Worm (Caenorhabditis elegans) whole organism, L1 larva: ENCODE measurements around the gene W10G6.1.

Source experiments
- C04F5.9 ChIP-seq: sonication (generic microtip); optimal IDR thresholded peaks from 2 replicates; lab custom pipeline; 2016; ENCODE audit warnings: missing genetic modification characterization, missing compliant biosample characterization
- aha-1 ChIP-seq: fragments of 150-350 bp; optimal IDR thresholded peaks from 2 replicates; lab custom pipeline; 2014; ENCODE audit warnings: missing biosample characterization, missing genetic modification characterization
- alr-1 ChIP-seq: fragments of 200-800 bp; sonication (Bioruptor generic); optimal IDR thresholded peaks from 2 replicates; lab custom pipeline; 2018; ENCODE audit warnings: borderline replicate concordance, mild to moderate bottlenecking, missing genetic modification characterization, missing compliant biosample characterization
- aly-2 ChIP-seq: fragments of 150-350 bp; optimal IDR thresholded peaks from 2 replicates; lab custom pipeline; 2014; ENCODE audit warnings: missing biosample characterization, missing genetic modification characterization
- ama-1 ChIP-seq: fragments of 150-350 bp; optimal IDR thresholded peaks from 2 replicates; lab custom pipeline; 2014
- blmp-1 ChIP-seq: fragments of 150-350 bp; optimal IDR thresholded peaks from 2 replicates; lab custom pipeline; 2014; ENCODE audit warnings: missing biosample characterization, missing genetic modification characterization
- ceh-63 ChIP-seq: fragments of 200-800 bp; sonication (Bioruptor generic); optimal IDR thresholded peaks from 2 replicates; lab custom pipeline; 2018; ENCODE audit warnings: mild to moderate bottlenecking, missing genetic modification characterization, missing compliant biosample characterization
- ceh-8 ChIP-seq: fragments of 200-800 bp; sonication (Bioruptor generic); optimal IDR thresholded peaks from 2 replicates; lab custom pipeline; 2018; ENCODE audit warnings: mild to moderate bottlenecking, missing genetic modification characterization, moderate library complexity, missing compliant biosample characterization
- ceh-88 ChIP-seq: fragments of 200-800 bp; sonication (Bioruptor generic); IDR thresholded peaks from 2 replicates; pipeline ENCODE4 v1.3.6; 2022; ENCODE audit warnings: missing genetic modification characterization, missing compliant biosample characterization
- ces-1 ChIP-seq: fragments of 150-350 bp; optimal IDR thresholded peaks from 2 replicates; lab custom pipeline; 2014; ENCODE audit warnings: missing biosample characterization, missing genetic modification reagents, missing genetic modification characterization
- dsc-1 ChIP-seq: sonication (generic microtip); optimal IDR thresholded peaks from 2 replicates; lab custom pipeline; 2016; ENCODE audit warnings: mild to moderate bottlenecking, missing genetic modification characterization, missing compliant biosample characterization
- efl-1 ChIP-seq, 4 experiments: fragments of 150-350 bp; optimal IDR thresholded peaks in 3 of 4; peaks in 1 of 4; 1 replicate in 1 of 4; 2 replicates in 3 of 4; lab custom pipeline; 2014; ENCODE audit warnings: missing biosample characterization in 2 of 4, missing genetic modification characterization in 2 of 4, missing genetic modification reagents in 2 of 4
- egl-13 ChIP-seq: sonication (generic microtip); optimal IDR thresholded peaks from 2 replicates; lab custom pipeline; 2016; ENCODE audit warnings: missing genotype, missing genetic modification reagents, missing genetic modification characterization, missing compliant biosample characterization
- egl-27 ChIP-seq, 2 experiments: fragments of 150-350 bp in 1 of 2; sonication (generic microtip); optimal IDR thresholded peaks; 3 replicates each; lab custom pipeline; 2017 to 2018; ENCODE audit warnings: missing biosample characterization in 2 of 2, missing genetic modification characterization in 2 of 2, missing genetic modification reagents in 2 of 2
- elt-2 ChIP-seq: sonication (generic microtip); optimal IDR thresholded peaks from 2 replicates; lab custom pipeline; 2016; ENCODE audit warnings: missing genetic modification characterization, mild to moderate bottlenecking, inconsistent platforms, missing compliant biosample characterization, missing genetic modification reagents
- elt-3 ChIP-seq, 6 experiments: fragments of 150-350 bp in 1 of 6; sonication (generic microtip); optimal IDR thresholded peaks; 2 replicates each; lab custom pipeline; 2017 to 2018; ENCODE audit warnings: missing biosample characterization in 6 of 6, missing genetic modification characterization in 6 of 6, inconsistent platforms in 1 of 6
- ets-5 ChIP-seq: fragments of 200-800 bp; sonication (Bioruptor generic); IDR thresholded peaks from 2 replicates; pipeline ENCODE4 v1.3.6; 2022; ENCODE audit warnings: missing genetic modification characterization, missing compliant biosample characterization
- fkh-8 ChIP-seq: sonication (generic microtip); optimal IDR thresholded peaks from 2 replicates; lab custom pipeline; 2016; ENCODE audit warnings: mild to moderate bottlenecking, missing genetic modification characterization, missing compliant biosample characterization
- fos-1 ChIP-seq: fragments of 150-350 bp; optimal IDR thresholded peaks from 2 replicates; lab custom pipeline; 2014; ENCODE audit warnings: missing biosample characterization, missing genetic modification characterization
- hlh-17 ChIP-seq: fragments of 200-800 bp; sonication (Bioruptor generic); optimal IDR thresholded peaks from 2 replicates; lab custom pipeline; 2018; ENCODE audit warnings: missing genetic modification characterization, mild to moderate bottlenecking, missing compliant biosample characterization, moderate library complexity, borderline replicate concordance
- irx-1 ChIP-seq: sonication (generic microtip); optimal IDR thresholded peaks from 2 replicates; lab custom pipeline; 2016; ENCODE audit warnings: missing genetic modification characterization, missing compliant biosample characterization
- lin-14 ChIP-seq: fragments of 200-800 bp; sonication (Bioruptor generic); optimal IDR thresholded peaks from 2 replicates; lab custom pipeline; 2018; ENCODE audit warnings: mild to moderate bottlenecking, missing genetic modification characterization, moderate library complexity, missing compliant biosample characterization
- lin-35 ChIP-seq, 2 experiments: fragments of 150-350 bp; optimal IDR thresholded peaks; 2 replicates each; lab custom pipeline; 2014; ENCODE audit warnings: missing biosample characterization in 2 of 2, missing genetic modification characterization in 2 of 2, missing genetic modification reagents in 2 of 2
- lin-39 ChIP-seq: fragments of 150-350 bp; optimal IDR thresholded peaks from 2 replicates; lab custom pipeline; 2014; ENCODE audit warnings: missing biosample characterization, missing genetic modification reagents, missing genetic modification characterization
- lir-3 ChIP-seq: sonication (generic microtip); optimal IDR thresholded peaks from 2 replicates; lab custom pipeline; 2016; ENCODE audit warnings: mild to moderate bottlenecking, missing genetic modification characterization, moderate library complexity, missing compliant biosample characterization; ENCODE audit not compliant: poor library complexity
- lsy-2 ChIP-seq, 2 experiments: fragments of 150-350 bp; optimal IDR thresholded peaks; 2 replicates each; lab custom pipeline; 2014; ENCODE audit warnings: missing biosample characterization in 2 of 2, missing genetic modification characterization in 2 of 2
- mab-9 ChIP-seq: fragments of 200-800 bp; sonication (Bioruptor generic); IDR thresholded peaks from 2 replicates; pipeline ENCODE4 v1.3.6; 2022; ENCODE audit warnings: missing genetic modification reagents, missing genetic modification characterization, missing compliant biosample characterization
- mdl-1 ChIP-seq, 2 experiments: fragments of 150-350 bp; optimal IDR thresholded peaks; 2 replicates each; lab custom pipeline; 2014 to 2017; ENCODE audit warnings: missing biosample characterization in 2 of 2, missing genetic modification characterization in 2 of 2, inconsistent platforms in 1 of 2
- mef-2 ChIP-seq: fragments of 150-350 bp; optimal IDR thresholded peaks from 2 replicates; lab custom pipeline; 2014; ENCODE audit warnings: missing biosample characterization, missing genetic modification characterization
- nhr-11 ChIP-seq: fragments of 150-350 bp; optimal IDR thresholded peaks from 2 replicates; lab custom pipeline; 2014; ENCODE audit warnings: missing biosample characterization, missing genetic modification characterization
- nhr-19 ChIP-seq: fragments of 200-800 bp; sonication (Bioruptor generic); conservative IDR thresholded peaks from 2 replicates; pipeline ENCODE4 v1.3.6; 2022; ENCODE audit warnings: missing genetic modification characterization, missing compliant biosample characterization
- nhr-20 ChIP-seq: sonication (generic microtip); optimal IDR thresholded peaks from 2 replicates; lab custom pipeline; 2016; ENCODE audit warnings: mild to moderate bottlenecking, missing genetic modification characterization, missing compliant biosample characterization
- nhr-28 ChIP-seq: fragments of 150-350 bp; optimal IDR thresholded peaks from 2 replicates; lab custom pipeline; 2014; ENCODE audit warnings: missing biosample characterization, missing genetic modification characterization
- nhr-76 ChIP-seq: sonication (generic microtip); optimal IDR thresholded peaks from 2 replicates; lab custom pipeline; 2017; ENCODE audit warnings: missing biosample characterization, missing genetic modification characterization
- nhr-77 ChIP-seq: fragments of 150-350 bp; optimal IDR thresholded peaks from 2 replicates; lab custom pipeline; 2014; ENCODE audit warnings: missing biosample characterization, missing genetic modification characterization
- pag-3 ChIP-seq: sonication (generic microtip); optimal IDR thresholded peaks from 2 replicates; lab custom pipeline; 2017; ENCODE audit warnings: missing genetic modification characterization, mild to moderate bottlenecking, missing compliant biosample characterization, antibody characterized with exemption, borderline replicate concordance; ENCODE audit not compliant: insufficient read depth
- pax-3 ChIP-seq: fragments of 200-800 bp; sonication (Bioruptor generic); optimal IDR thresholded peaks from 2 replicates; lab custom pipeline; 2018; ENCODE audit warnings: mild to moderate bottlenecking, missing genetic modification characterization, moderate library complexity, missing compliant biosample characterization
- pqm-1 ChIP-seq: sonication (generic microtip); optimal IDR thresholded peaks from 3 replicates; lab custom pipeline; 2017; ENCODE audit warnings: missing biosample characterization, missing genetic modification characterization
- rnt-1 ChIP-seq: sonication (generic microtip); optimal IDR thresholded peaks from 2 replicates; lab custom pipeline; 2016; ENCODE audit warnings: mild to moderate bottlenecking, missing genetic modification characterization, moderate library complexity, missing compliant biosample characterization
- skn-1 ChIP-seq: fragments of 150-350 bp; optimal IDR thresholded peaks from 2 replicates; lab custom pipeline; 2014; ENCODE audit warnings: missing biosample characterization, missing genetic modification characterization
- sox-4 ChIP-seq: sonication (generic microtip); optimal IDR thresholded peaks from 2 replicates; lab custom pipeline; 2016; ENCODE audit warnings: missing genetic modification characterization, missing compliant biosample characterization
- sup-37 ChIP-seq: fragments of 200-800 bp; sonication (Bioruptor generic); optimal IDR thresholded peaks from 2 replicates; lab custom pipeline; 2018; ENCODE audit warnings: mild to moderate bottlenecking, missing genetic modification characterization, missing compliant biosample characterization
- tbx-2 ChIP-seq: sonication (generic microtip); optimal IDR thresholded peaks from 2 replicates; lab custom pipeline; 2016; ENCODE audit warnings: missing genetic modification characterization, missing compliant biosample characterization
- unc-86 ChIP-seq: sonication (generic microtip); optimal IDR thresholded peaks from 2 replicates; lab custom pipeline; 2016; ENCODE audit warnings: missing genetic modification characterization, missing compliant biosample characterization
- unc-98 ChIP-seq: fragments of 200-800 bp; sonication (Bioruptor generic); IDR thresholded peaks from 2 replicates; pipeline ENCODE4 v1.3.6; 2022; ENCODE audit warnings: missing genetic modification characterization, missing compliant biosample characterization
- vab-15 ChIP-seq: sonication (generic microtip); optimal IDR thresholded peaks from 2 replicates; lab custom pipeline; 2017; ENCODE audit warnings: missing genotype, mild to moderate bottlenecking, missing genetic modification characterization, missing compliant biosample characterization
- zip-4 ChIP-seq: fragments of 200-800 bp; sonication (Bioruptor generic); optimal IDR thresholded peaks from 2 replicates; lab custom pipeline; 2018; ENCODE audit warnings: mild to moderate bottlenecking, missing genetic modification characterization, moderate library complexity, missing compliant biosample characterization

The W10G6.1 gene

DNA sequence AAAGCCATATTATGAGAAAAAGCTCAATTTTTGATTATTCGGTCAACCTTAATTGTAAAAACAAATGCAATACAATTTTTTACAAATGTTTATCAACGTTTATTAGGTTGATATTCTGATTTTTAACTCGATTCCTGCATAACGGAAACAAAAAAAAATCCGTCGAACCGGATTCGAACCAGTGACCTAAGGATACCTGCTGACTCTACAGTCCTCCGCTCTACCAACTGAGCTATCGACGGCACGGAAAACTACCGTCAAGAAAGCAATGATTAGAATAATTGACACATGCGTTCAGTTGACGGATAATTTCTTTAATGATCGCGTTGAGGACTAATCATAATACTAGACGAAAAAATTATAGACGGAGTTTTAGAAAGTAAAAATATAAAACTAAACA is 36.3 kb upstream of the W10G6.1 start:
- TF ChIP-seq pag-3 (no peak), aha-1 (no peak), skn-1 (no peak)

DNA sequence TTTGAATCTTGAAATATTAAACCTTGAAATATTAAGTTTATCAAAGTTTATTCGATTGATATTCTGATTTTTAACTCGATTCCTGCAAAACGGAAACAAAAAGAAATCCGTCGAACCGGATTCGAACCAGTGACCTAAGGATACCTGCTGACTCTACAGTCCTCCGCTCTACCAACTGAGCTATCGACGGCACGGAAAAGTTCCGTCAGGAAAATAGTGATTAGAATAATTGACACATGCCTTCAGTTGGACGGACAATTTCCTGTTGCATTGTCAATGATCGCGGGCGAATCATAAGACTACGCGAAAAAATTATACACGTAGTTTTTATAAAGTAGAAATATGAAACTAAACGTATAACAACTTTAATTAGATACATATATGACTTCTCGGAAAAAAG is 35.9 kb upstream of the W10G6.1 start:
- no peak for TF ChIP-seq mdl-1 (tag; optimal IDR thresholded peaks at IDR 0.05; lab: Kevin White, UChicago)
- no peak for TF ChIP-seq elt-2 (tag; lab: Kevin White, UChicago)
- no peak for TF ChIP-seq nhr-19
- TF ChIP-seq pqm-1 (tag; lab: Kevin White, UChicago): no peak
- no peak for TF ChIP-seq ces-1 (GFP tag; lab: Kevin White, UChicago)
- TF ChIP-seq lin-14 (GFP tag; lab: Kevin White, UChicago): no peak
- no peak for TF ChIP-seq alr-1 (tag; lab: Kevin White, UChicago)

DNA sequence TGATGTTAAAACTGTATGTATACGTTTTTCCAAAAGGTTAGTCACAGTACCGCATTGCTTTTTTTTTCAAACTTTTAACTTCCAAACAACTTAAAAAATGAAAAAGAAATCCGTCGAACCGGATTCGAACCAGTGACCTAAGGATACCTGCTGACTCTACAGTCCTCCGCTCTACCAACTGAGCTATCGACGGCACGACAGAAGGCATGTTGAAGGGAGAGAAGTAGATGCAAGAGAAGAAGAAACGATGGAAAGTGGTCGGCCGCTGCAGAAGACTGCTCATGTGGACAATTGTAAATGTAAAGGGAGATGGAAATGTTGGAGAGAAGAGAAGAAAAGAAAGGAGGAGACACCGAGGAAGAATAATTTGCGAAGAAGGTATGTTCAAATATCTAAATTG is 35.3 kb upstream of the W10G6.1 start:
- peak; percentile 71 for TF ChIP-seq fos-1
- peak; percentile 93 for TF ChIP-seq ceh-8
- peak; percentile 52 for TF ChIP-seq fkh-8 (tag; lab: Kevin White, UChicago)
- peak; percentile 78 for TF ChIP-seq skn-1
- peak; percentile 78 for TF ChIP-seq pax-3 (tag; lab: Kevin White, UChicago)
- TF ChIP-seq ets-5 (GFP tag; lab: Robert Waterston, UW): no peak
- TF ChIP-seq ceh-88: peak; percentile 75
- no peak for TF ChIP-seq mef-2 (tag; lab: Kevin White, UChicago)
- peak; percentile 67 for TF ChIP-seq lir-3 (tag; lab: Kevin White, UChicago)
- TF ChIP-seq ces-1 (GFP tag; lab: Kevin White, UChicago): no peak
- no peak for TF ChIP-seq egl-27 (tag; optimal IDR thresholded peaks at IDR 0.05; lab: Kevin White, UChicago)
- peak; percentile 91 for TF ChIP-seq nhr-19
- TF ChIP-seq hlh-17 (GFP tag; lab: Kevin White, UChicago): no peak
- peak; percentile 40 for TF ChIP-seq sup-37 (GFP tag; lab: Kevin White, UChicago)
- TF ChIP-seq egl-13: peak; percentile 58
- peak; percentile 22 to 74 for TF ChIP-seq lin-35 (GFP tag; optimal IDR thresholded peaks at IDR 0.05; lab: Kevin White, UChicago)
- TF ChIP-seq ama-1 (lab: Kevin White, UChicago): no peak
- TF ChIP-seq nhr-20 (tag; lab: Kevin White, UChicago): peak; percentile 83
- TF ChIP-seq nhr-76 (tag; lab: Kevin White, UChicago): no peak
- TF ChIP-seq tbx-2 (tag; lab: Kevin White, UChicago): peak; percentile 76
- TF ChIP-seq elt-3 (tag; optimal IDR thresholded peaks at IDR 0.05; lab: Kevin White, UChicago): peak in 2 of 6 experiments; percentile 31 to 72
- peak; percentile 32 for TF ChIP-seq lin-39
- TF ChIP-seq vab-15 (tag; lab: Kevin White, UChicago): no peak
- peak; percentile 81 for TF ChIP-seq nhr-77 (tag; lab: Kevin White, UChicago)
- TF ChIP-seq nhr-11 (tag; lab: Kevin White, UChicago): no peak
- peak; percentile 64 for TF ChIP-seq sox-4 (tag; lab: Kevin White, UChicago)
- TF ChIP-seq zip-4 (GFP tag; lab: Kevin White, UChicago): peak; percentile 70
- TF ChIP-seq pag-3: no peak
- TF ChIP-seq ceh-63 (GFP tag; lab: Kevin White, UChicago): no peak
- no peak for TF ChIP-seq aha-1
- peak; percentile 92 for TF ChIP-seq rnt-1 (tag; lab: Kevin White, UChicago)
- peak; percentile 63 to 73 for TF ChIP-seq lsy-2 (tag; optimal IDR thresholded peaks at IDR 0.05; lab: Kevin White, UChicago)
- TF ChIP-seq elt-2 (tag; lab: Kevin White, UChicago): peak; percentile 54
- peak; percentile 44 to 51 for TF ChIP-seq efl-1 (optimal IDR thresholded peaks at IDR 0.05; lab: Kevin White, UChicago)
- peak in 1 of 2 experiments; percentile 94 for TF ChIP-seq efl-1 (GFP tag; optimal IDR thresholded peaks at IDR 0.05 in 1 of 2; lab: Kevin White, UChicago)
- TF ChIP-seq unc-98 (GFP tag; lab: Robert Waterston, UW): no peak
- no peak for TF ChIP-seq nhr-28 (tag; lab: Kevin White, UChicago)
- TF ChIP-seq mab-9 (GFP tag; lab: Robert Waterston, UW): peak; percentile 75
- TF ChIP-seq aly-2 (tag; lab: Kevin White, UChicago): no peak
- peak; percentile 49 for TF ChIP-seq C04F5.9 (tag; lab: Kevin White, UChicago)
- TF ChIP-seq irx-1 (tag; lab: Kevin White, UChicago): peak; percentile 82
- TF ChIP-seq blmp-1 (tag; lab: Kevin White, UChicago): peak; percentile 9
- TF ChIP-seq unc-86 (tag; lab: Kevin White, UChicago): peak; percentile 73
- peak; percentile 95 for TF ChIP-seq dsc-1
